Worm (Caenorhabditis elegans) whole organism, mixed stage, embryonic: ENCODE results near the gene hpo-33.

Source experiments
- elt-1 ChIP-seq: sonication (generic microtip); optimal IDR thresholded peaks from 2 replicates; lab custom pipeline; 2017; ENCODE audit warnings: missing genetic modification characterization, mild to moderate bottlenecking, missing compliant biosample characterization, antibody characterized with exemption, moderate library complexity, borderline replicate concordance; ENCODE audit not compliant: insufficient read depth
- elt-3 ChIP-seq: fragments of 150-350 bp; optimal IDR thresholded peaks from 2 replicates; lab custom pipeline; 2014; ENCODE audit warnings: missing biosample characterization, missing genetic modification characterization
- hlh-1 ChIP-seq: fragments of 150-350 bp; optimal IDR thresholded peaks from 2 replicates; lab custom pipeline; 2014; ENCODE audit warnings: missing biosample characterization, missing genetic modification reagents, missing genetic modification characterization
- lin-13 ChIP-seq: fragments of 150-350 bp; optimal IDR thresholded peaks from 2 replicates; lab custom pipeline; 2014; ENCODE audit warnings: missing biosample characterization, missing genetic modification characterization
- mab-5 ChIP-seq: fragments of 150-350 bp; optimal IDR thresholded peaks from 2 replicates; lab custom pipeline; 2014; ENCODE audit warnings: missing biosample characterization, missing genetic modification characterization
- mep-1 ChIP-seq: fragments of 150-350 bp; optimal IDR thresholded peaks from 2 replicates; lab custom pipeline; 2017; ENCODE audit warnings: missing biosample characterization, missing genetic modification reagents, missing genetic modification characterization, inconsistent platforms
- nhr-12 ChIP-seq: fragments of 150-350 bp; optimal IDR thresholded peaks from 2 replicates; lab custom pipeline; 2014; ENCODE audit warnings: missing biosample characterization, missing genetic modification characterization
- nhr-28 ChIP-seq: fragments of 150-350 bp; optimal IDR thresholded peaks from 2 replicates; lab custom pipeline; 2014; ENCODE audit warnings: missing biosample characterization, missing genetic modification characterization
- nhr-76 ChIP-seq: sonication (generic microtip); optimal IDR thresholded peaks from 2 replicates; lab custom pipeline; 2017; ENCODE audit warnings: missing biosample characterization, missing genetic modification characterization
- pha-4 ChIP-seq: fragments of 150-350 bp; optimal IDR thresholded peaks from 2 replicates; lab custom pipeline; 2018; ENCODE audit warnings: missing biosample characterization, missing genetic modification reagents, missing genetic modification characterization
- snpc-4 ChIP-seq: fragments of 150-350 bp; optimal IDR thresholded peaks from 2 replicates; lab custom pipeline; 2014; ENCODE audit warnings: missing biosample characterization, missing genetic modification characterization
- unc-62 ChIP-seq: fragments of 150-350 bp; optimal IDR thresholded peaks from 2 replicates; lab custom pipeline; 2014; ENCODE audit warnings: missing biosample characterization, missing genetic modification reagents, missing genetic modification characterization

DNA sequence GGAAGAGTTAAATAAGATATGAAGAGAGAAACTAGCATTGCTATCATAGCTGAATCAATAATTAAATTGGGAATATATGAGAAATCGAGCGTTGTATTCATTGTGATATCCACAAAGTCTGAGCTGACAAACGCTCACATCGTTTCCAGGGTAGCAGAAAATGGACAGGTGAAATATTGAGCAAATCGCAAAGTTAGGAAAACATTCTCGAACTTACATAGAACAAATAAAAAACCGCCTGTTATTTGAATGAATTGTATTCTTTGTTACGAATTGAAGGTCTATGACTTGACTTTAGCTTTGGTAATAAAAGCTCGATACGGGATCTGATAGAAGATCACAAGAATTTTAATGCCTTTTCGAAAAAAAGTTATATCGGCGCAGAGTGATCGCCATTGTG, 6.5 kb upstream of the hpo-33 start, which contains the start of gene srz-94:
- no peak for TF ChIP-seq elt-3 (tag; lab: Kevin White, UChicago)
- TF ChIP-seq pha-4 = no peak
- no peak for TF ChIP-seq elt-1 (tag; lab: Kevin White, UChicago)
- TF ChIP-seq snpc-4 (tag; lab: Kevin White, UChicago) = no peak
- no peak for TF ChIP-seq nhr-76
- TF ChIP-seq nhr-28 (tag; lab: Kevin White, UChicago) = no peak
- TF ChIP-seq lin-13 = no peak
- no peak for TF ChIP-seq unc-62
- no peak for TF ChIP-seq mep-1 (tag; lab: Kevin White, UChicago)
- no peak for TF ChIP-seq nhr-12
- no peak for TF ChIP-seq hlh-1 (tag; lab: Kevin White, UChicago)
- TF ChIP-seq mab-5 (tag; lab: Kevin White, UChicago) = no peak
